Worm (Caenorhabditis elegans): ENCODE measurements around the gene cyp-35A1.

DNA sequence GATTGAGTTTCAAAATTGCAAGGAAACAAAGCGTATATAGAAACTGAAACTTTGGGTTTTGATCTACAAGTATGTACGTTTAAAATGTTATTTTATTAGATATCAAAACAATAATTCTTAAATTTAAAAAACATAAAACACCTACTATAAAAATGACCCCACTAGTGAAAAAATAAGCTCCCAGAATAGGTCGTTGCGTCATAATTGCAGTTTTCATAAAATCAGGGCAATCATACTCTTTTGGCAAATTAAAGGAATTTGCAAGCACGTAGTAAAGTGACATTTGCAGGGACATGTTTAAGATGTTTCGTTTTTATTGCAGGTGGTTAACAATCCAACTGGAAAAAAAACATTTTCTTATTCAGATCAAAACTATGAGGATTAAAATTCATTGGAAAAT lies 46.9 kb upstream of the cyp-35A1 start, which contains the start of gene srt-6:
- TF ChIP-seq pha-4 (tag; optimal IDR thresholded peaks at IDR 0.05), result no peak
- no peak for TF ChIP-seq tbx-2 (tag; optimal IDR thresholded peaks at IDR 0.05)
- TF ChIP-seq ama-1 (optimal IDR thresholded peaks at IDR 0.05), result no peak
- TF ChIP-seq nhr-11 (tag; optimal IDR thresholded peaks at IDR 0.05), result no peak
- TF ChIP-seq pag-3 (tag; optimal IDR thresholded peaks at IDR 0.05; ENCODE audit: borderline replicate concordance), result no peak
- TF ChIP-seq nhr-232 (tag; optimal IDR thresholded peaks at IDR 0.05), result no peak
- TF ChIP-seq mec-3 (tag; optimal IDR thresholded peaks at IDR 0.05; ENCODE audit: borderline replicate concordance), result no peak
- no peak for TF ChIP-seq nfya-1 (tag; optimal IDR thresholded peaks at IDR 0.05)
- TF ChIP-seq madf-2 (tag; optimal IDR thresholded peaks at IDR 0.05), result no peak
